Fruit fly (Drosophila melanogaster) whole organism, embryonic: ENCODE measurements around the gene Duox.
A peak's percentile ranks its signal among the peaks of the same experiment; 100 is the strongest.

Source experiments
- CG1233 ChIP-seq: fragments of 200-800 bp; sonication (Bioruptor generic); optimal IDR thresholded peaks from 4 replicates; lab custom pipeline; 2018; ENCODE audit warnings: missing biosample characterization, mild to moderate bottlenecking, missing genetic modification characterization
- CG13424 ChIP-seq: fragments of 200-800 bp; sonication (Bioruptor generic); optimal IDR thresholded peaks from 2 replicates; lab custom pipeline; 2019; ENCODE audit warnings: missing biosample characterization, mild to moderate bottlenecking, missing genetic modification characterization, moderate library complexity
- CG9797 ChIP-seq: fragments of 200-800 bp; sonication (Bioruptor generic); optimal IDR thresholded peaks from 3 replicates; lab custom pipeline; 2018; ENCODE audit warnings: missing biosample characterization, mild to moderate bottlenecking, missing genetic modification characterization
- br ChIP-seq: fragments of >200 bp; optimal IDR thresholded peaks from 2 replicates; lab custom pipeline; 2017
- repo ChIP-seq: fragments of 200-800 bp; sonication (Bioruptor generic); optimal IDR thresholded peaks from 2 replicates; lab custom pipeline; 2016; ENCODE audit warnings: missing biosample characterization, missing genetic modification characterization

- no peak for TF ChIP-seq repo (GFP tag; lab: Kevin White, UChicago)
- no peak for TF ChIP-seq br (lab: Kevin White, UChicago)
- peak; percentile 45 for TF ChIP-seq CG13424 (tag; lab: Kevin White, UChicago)
- no peak for TF ChIP-seq CG1233
- TF ChIP-seq CG9797 = no peak
These were observed 42.4 kb upstream of the Duox start for dm6 chr2L:2872309-2872932.
